Worm (Caenorhabditis elegans) whole organism, L2 larva: ENCODE measurements around the gene itsn-1.

ENCODE experiments used
- C34F6.9 ChIP-seq: fragments of 150-350 bp; optimal IDR thresholded peaks from 2 replicates; lab custom pipeline; 2014; ENCODE audit warnings: missing biosample characterization, missing genetic modification characterization
- F13H6.1 ChIP-seq: sonication (generic microtip); optimal IDR thresholded peaks from 2 replicates; lab custom pipeline; 2016; ENCODE audit warnings: missing genetic modification characterization, missing compliant biosample characterization
- R02D3.7 ChIP-seq: fragments of 150-350 bp; optimal IDR thresholded peaks from 2 replicates; lab custom pipeline; 2014; ENCODE audit warnings: missing biosample characterization, missing genetic modification characterization
- alr-1 ChIP-seq: fragments of 150-350 bp; optimal IDR thresholded peaks from 2 replicates; lab custom pipeline; 2014; ENCODE audit warnings: missing biosample characterization, missing genetic modification characterization
- aly-2 ChIP-seq: fragments of 150-350 bp; optimal IDR thresholded peaks from 2 replicates; lab custom pipeline; 2014; ENCODE audit warnings: missing biosample characterization, missing genetic modification characterization
- ama-1 ChIP-seq: fragments of 150-350 bp; optimal IDR thresholded peaks from 2 replicates; lab custom pipeline; 2018; ENCODE audit warnings: inconsistent platforms
- blmp-1 ChIP-seq: sonication (generic microtip); optimal IDR thresholded peaks from 2 replicates; lab custom pipeline; 2017; ENCODE audit warnings: missing genetic modification characterization, mild to moderate bottlenecking, missing compliant biosample characterization, antibody characterized with exemption, moderate library complexity; ENCODE audit not compliant: insufficient read depth
- ceh-16 ChIP-seq: fragments of 150-350 bp; optimal IDR thresholded peaks from 2 replicates; lab custom pipeline; 2014; ENCODE audit warnings: missing biosample characterization, missing genetic modification characterization
- ceh-82 ChIP-seq: fragments of 150-350 bp; optimal IDR thresholded peaks from 2 replicates; lab custom pipeline; 2014; ENCODE audit warnings: missing biosample characterization, missing genetic modification characterization
- dmd-4 ChIP-seq: sonication (generic microtip); optimal IDR thresholded peaks from 2 replicates; lab custom pipeline; 2017; ENCODE audit warnings: missing biosample characterization, missing genetic modification characterization
- egl-27 ChIP-seq: sonication (generic microtip); optimal IDR thresholded peaks from 3 replicates; lab custom pipeline; 2017; ENCODE audit warnings: missing biosample characterization, missing genetic modification reagents, missing genetic modification characterization
- elt-1 ChIP-seq: fragments of 150-350 bp; optimal IDR thresholded peaks from 2 replicates; lab custom pipeline; 2014; ENCODE audit warnings: missing biosample characterization, missing genetic modification characterization
- elt-3 ChIP-seq: sonication (generic microtip); optimal IDR thresholded peaks from 2 replicates; lab custom pipeline; 2017; ENCODE audit warnings: missing biosample characterization, missing genetic modification characterization
- fos-1 ChIP-seq: fragments of 150-350 bp; optimal IDR thresholded peaks from 2 replicates; lab custom pipeline; 2014; ENCODE audit warnings: missing biosample characterization, missing genetic modification characterization
- gmeb-1 ChIP-seq: fragments of 150-350 bp; optimal IDR thresholded peaks from 2 replicates; lab custom pipeline; 2014; ENCODE audit warnings: missing biosample characterization, missing genetic modification characterization
- lin-11 ChIP-seq: fragments of 150-350 bp; sonication (generic microtip); optimal IDR thresholded peaks from 2 replicates; lab custom pipeline; 2014; ENCODE audit warnings: missing biosample characterization, missing genetic modification characterization, inconsistent platforms, mixed read lengths
- lin-13 ChIP-seq: fragments of 150-350 bp; optimal IDR thresholded peaks from 2 replicates; lab custom pipeline; 2014; ENCODE audit warnings: missing biosample characterization, missing genetic modification reagents, missing genetic modification characterization
- lin-39 ChIP-seq: fragments of 150-350 bp; optimal IDR thresholded peaks from 2 replicates; lab custom pipeline; 2014; ENCODE audit warnings: missing biosample characterization, missing genetic modification reagents, missing genetic modification characterization
- lsy-2 ChIP-seq, 2 experiments: fragments of 150-350 bp in 1 of 2; sonication (generic microtip) in 1 of 2; optimal IDR thresholded peaks; 2 replicates each; lab custom pipeline; 2014 to 2017; ENCODE audit warnings: missing biosample characterization in 2 of 2, missing genetic modification characterization in 2 of 2
- mab-5 ChIP-seq: fragments of 150-350 bp; optimal IDR thresholded peaks from 2 replicates; lab custom pipeline; 2014; ENCODE audit warnings: missing biosample characterization, missing genetic modification characterization
- mdl-1 ChIP-seq, 2 experiments: fragments of 150-350 bp in 1 of 2; sonication (generic microtip) in 1 of 2; optimal IDR thresholded peaks; 2 replicates each; lab custom pipeline; 2017; ENCODE audit warnings: missing biosample characterization in 2 of 2, missing genetic modification characterization in 2 of 2
- nhr-10 ChIP-seq: sonication (generic microtip); optimal IDR thresholded peaks from 2 replicates; lab custom pipeline; 2017; ENCODE audit warnings: missing biosample characterization, missing genetic modification characterization
- nhr-11 ChIP-seq: fragments of 150-350 bp; optimal IDR thresholded peaks from 2 replicates; lab custom pipeline; 2014; ENCODE audit warnings: missing biosample characterization, missing genetic modification characterization
- nhr-12 ChIP-seq: fragments of 150-350 bp; optimal IDR thresholded peaks from 2 replicates; lab custom pipeline; 2014; ENCODE audit warnings: missing biosample characterization, missing genetic modification characterization
- nhr-129 ChIP-seq: fragments of 150-350 bp; optimal IDR thresholded peaks from 2 replicates; lab custom pipeline; 2014; ENCODE audit warnings: missing biosample characterization, missing genetic modification characterization
- nhr-21 ChIP-seq: fragments of 150-350 bp; optimal IDR thresholded peaks from 2 replicates; lab custom pipeline; 2014; ENCODE audit warnings: missing biosample characterization, missing genetic modification characterization
- nhr-23 ChIP-seq: fragments of 150-350 bp; optimal IDR thresholded peaks from 2 replicates; lab custom pipeline; 2014; ENCODE audit warnings: missing biosample characterization, missing genetic modification reagents, missing genetic modification characterization
- nhr-237 ChIP-seq: fragments of 150-350 bp; optimal IDR thresholded peaks from 2 replicates; lab custom pipeline; 2014; ENCODE audit warnings: missing biosample characterization, missing genetic modification characterization
- nhr-25 ChIP-seq: fragments of 150-350 bp; sonication (generic microtip); optimal IDR thresholded peaks from 3 replicates; lab custom pipeline; 2014; ENCODE audit warnings: missing biosample characterization, missing genetic modification characterization
- nhr-6 ChIP-seq: fragments of 150-350 bp; optimal IDR thresholded peaks from 2 replicates; lab custom pipeline; 2014; ENCODE audit warnings: missing biosample characterization, missing genetic modification characterization
- nhr-77 ChIP-seq: fragments of 150-350 bp; optimal IDR thresholded peaks from 2 replicates; lab custom pipeline; 2014; ENCODE audit warnings: missing biosample characterization, missing genetic modification characterization
- peb-1 ChIP-seq: fragments of 150-350 bp; optimal IDR thresholded peaks from 2 replicates; lab custom pipeline; 2014; ENCODE audit warnings: missing biosample characterization, missing genetic modification characterization
- skn-1 ChIP-seq: sonication (generic microtip); optimal IDR thresholded peaks from 2 replicates; lab custom pipeline; 2017; ENCODE audit warnings: missing biosample characterization, missing genetic modification characterization
- sma-3 ChIP-seq: sonication (generic microtip); optimal IDR thresholded peaks from 2 replicates; lab custom pipeline; 2016; ENCODE audit warnings: missing genetic modification reagents, missing genetic modification characterization, missing compliant biosample characterization
- unc-55 ChIP-seq: fragments of 150-350 bp; sonication (generic microtip); optimal IDR thresholded peaks from 3 replicates; lab custom pipeline; 2014; ENCODE audit warnings: missing biosample characterization, missing genetic modification reagents, missing genetic modification characterization
- unc-62 ChIP-seq: fragments of 150-350 bp; optimal IDR thresholded peaks from 2 replicates; lab custom pipeline; 2014; ENCODE audit warnings: missing biosample characterization, missing genetic modification reagents, missing genetic modification characterization
- zag-1 ChIP-seq: fragments of 150-350 bp; optimal IDR thresholded peaks from 2 replicates; lab custom pipeline; 2014; ENCODE audit warnings: missing biosample characterization, missing genetic modification characterization
- ztf-1 ChIP-seq: fragments of 200-800 bp; sonication (Bioruptor generic); conservative IDR thresholded peaks from 2 replicates; pipeline ENCODE4 v1.3.6; 2022; ENCODE audit warnings: missing genetic modification characterization, missing compliant biosample characterization
- ztf-11 ChIP-seq: sonication (generic microtip); optimal IDR thresholded peaks from 2 replicates; lab custom pipeline; 2017; ENCODE audit warnings: missing biosample characterization, missing genetic modification characterization
- ztf-4 ChIP-seq: fragments of 150-350 bp; optimal IDR thresholded peaks from 2 replicates; lab custom pipeline; 2014; ENCODE audit warnings: missing biosample characterization, missing genetic modification characterization

Gene itsn-1

ce11 chrIV:17110882-17111281 lies 8.6 kb upstream of the itsn-1 start, which contains the start of gene sfa-1:
sfa-1 (minus strand) TSS chrIV:17110982.
- no peak for TF ChIP-seq peb-1 (tag; lab: Kevin White, UChicago)
- no peak for TF ChIP-seq blmp-1
- no peak for TF ChIP-seq nhr-23 (tag; lab: Kevin White, UChicago)
- no peak for TF ChIP-seq ama-1 (lab: Kevin White, UChicago)
- no peak for TF ChIP-seq ceh-82 (tag; lab: Kevin White, UChicago)
- no peak for TF ChIP-seq nhr-10 (tag; lab: Kevin White, UChicago)
- no peak for TF ChIP-seq lin-11 (tag; lab: Kevin White, UChicago)
- no peak for TF ChIP-seq ztf-11 (tag; lab: Kevin White, UChicago)
- no peak for TF ChIP-seq unc-62 (GFP tag; lab: Kevin White, UChicago)

ce11 chrIV:17111813-17112212 lies 7.7 kb upstream of the itsn-1 start, which contains the start of gene Y116A8C.33:
Y116A8C.33 (plus strand) TSS chrIV:17112113.
- no peak for TF ChIP-seq mdl-1 (tag; optimal IDR thresholded peaks at IDR 0.05; lab: Kevin White, UChicago)
- TF ChIP-seq nhr-129 (tag; lab: Kevin White, UChicago): no peak
- TF ChIP-seq lin-13 (GFP tag; lab: Kevin White, UChicago): no peak
- no peak for TF ChIP-seq nhr-10 (tag; lab: Kevin White, UChicago)
- TF ChIP-seq ceh-16: no peak
- TF ChIP-seq F13H6.1: no peak
- no peak for TF ChIP-seq nhr-21 (tag; lab: Kevin White, UChicago)
- no peak for TF ChIP-seq nhr-77
- no peak for TF ChIP-seq unc-55 (GFP tag; lab: Kevin White, UChicago)
- no peak for TF ChIP-seq ztf-4 (tag; lab: Kevin White, UChicago)
- TF ChIP-seq unc-62 (GFP tag; lab: Kevin White, UChicago): no peak
- TF ChIP-seq skn-1: no peak
- no peak for TF ChIP-seq mab-5 (tag; lab: Kevin White, UChicago)
- TF ChIP-seq peb-1 (tag; lab: Kevin White, UChicago): no peak
- no peak for TF ChIP-seq nhr-11 (tag; lab: Kevin White, UChicago)
- no peak for TF ChIP-seq dmd-4 (tag; lab: Kevin White, UChicago)

ce11 chrIV:17116345-17116744 lies 3.1 kb upstream of the itsn-1 start, which contains the start of gene cyn-13:
cyn-13 (minus strand) TSS chrIV:17116657.
- no peak for TF ChIP-seq dmd-4 (tag; lab: Kevin White, UChicago)
- no peak for TF ChIP-seq elt-1
- TF ChIP-seq R02D3.7 (tag; lab: Kevin White, UChicago): no peak
- no peak for TF ChIP-seq mdl-1 (tag; optimal IDR thresholded peaks at IDR 0.05; lab: Kevin White, UChicago)
- TF ChIP-seq sma-3: no peak
- no peak for TF ChIP-seq C34F6.9 (tag; lab: Kevin White, UChicago)
- TF ChIP-seq nhr-23 (tag; lab: Kevin White, UChicago): no peak
- TF ChIP-seq nhr-21 (tag; lab: Kevin White, UChicago): no peak
- TF ChIP-seq, all 48 proteins: peak for 0

- no peak for TF ChIP-seq lin-13 (GFP tag; lab: Kevin White, UChicago)
- TF ChIP-seq nhr-237 (tag; lab: Kevin White, UChicago): no peak
- no peak for TF ChIP-seq nhr-12 (tag; lab: Kevin White, UChicago)
- TF ChIP-seq lin-39 (tag; lab: Kevin White, UChicago): no peak
- no peak for TF ChIP-seq unc-62 (GFP tag; lab: Kevin White, UChicago)
- no peak for TF ChIP-seq nhr-23 (tag; lab: Kevin White, UChicago)
- no peak for TF ChIP-seq aly-2 (tag; lab: Kevin White, UChicago)
- no peak for TF ChIP-seq ceh-16
- TF ChIP-seq R02D3.7 (tag; lab: Kevin White, UChicago): no peak
- TF ChIP-seq nhr-129 (tag; lab: Kevin White, UChicago): no peak
- TF ChIP-seq dmd-4 (tag; lab: Kevin White, UChicago): no peak
- no peak for TF ChIP-seq F13H6.1
- no peak for TF ChIP-seq lin-11 (tag; lab: Kevin White, UChicago)
- TF ChIP-seq ceh-82 (tag; lab: Kevin White, UChicago): no peak
Measured at ce11 chrIV:17116821-17117220, 2.7 kb upstream of the itsn-1 start.

- no peak for TF ChIP-seq alr-1 (tag; lab: Kevin White, UChicago)
- no peak for TF ChIP-seq lin-11 (tag; lab: Kevin White, UChicago)
- TF ChIP-seq lsy-2 (tag; optimal IDR thresholded peaks at IDR 0.05; lab: Kevin White, UChicago): no peak
- no peak for TF ChIP-seq fos-1 (tag; lab: Kevin White, UChicago)
- TF ChIP-seq zag-1 (tag; lab: Kevin White, UChicago): no peak
- peak; percentile 22 for TF ChIP-seq C34F6.9 (tag; lab: Kevin White, UChicago)
- TF ChIP-seq ceh-82 (tag; lab: Kevin White, UChicago): no peak
- no peak for TF ChIP-seq nhr-6 (tag; lab: Kevin White, UChicago)
- no peak for TF ChIP-seq blmp-1
- peak; percentile 22 for TF ChIP-seq nhr-129 (tag; lab: Kevin White, UChicago)
- peak; percentile 36 for TF ChIP-seq sma-3
- TF ChIP-seq unc-55 (GFP tag; lab: Kevin White, UChicago): peak; percentile 54
- no peak for TF ChIP-seq dmd-4 (tag; lab: Kevin White, UChicago)
- TF ChIP-seq nhr-21 (tag; lab: Kevin White, UChicago): no peak
- no peak for TF ChIP-seq lin-39 (tag; lab: Kevin White, UChicago)
- TF ChIP-seq elt-3: no peak
- TF ChIP-seq F13H6.1: no peak
- no peak for TF ChIP-seq nhr-11 (tag; lab: Kevin White, UChicago)
- no peak for TF ChIP-seq skn-1
- no peak for TF ChIP-seq R02D3.7 (tag; lab: Kevin White, UChicago)
- no peak for TF ChIP-seq lin-13 (GFP tag; lab: Kevin White, UChicago)
- peak; percentile 10 for TF ChIP-seq gmeb-1 (tag; lab: Kevin White, UChicago)
- no peak for TF ChIP-seq unc-62 (GFP tag; lab: Kevin White, UChicago)
- TF ChIP-seq egl-27 (tag; lab: Kevin White, UChicago): no peak
- no peak for TF ChIP-seq nhr-25 (tag; lab: Kevin White, UChicago)
- no peak for TF ChIP-seq peb-1 (tag; lab: Kevin White, UChicago)
- no peak for TF ChIP-seq ztf-11 (tag; lab: Kevin White, UChicago)
- TF ChIP-seq ztf-1 (GFP tag; lab: Robert Waterston, UW): no peak
- no peak for TF ChIP-seq ztf-4 (tag; lab: Kevin White, UChicago)
- no peak for TF ChIP-seq nhr-10 (tag; lab: Kevin White, UChicago)
Measured at ce11 chrIV:17118585-17118984, 897 bp upstream of the itsn-1 start, which contains the start of gene uaf-2. uaf-2 (minus strand) TSS chrIV:17118767.
